Fruit fly (Drosophila melanogaster) whole organism: ENCODE measurements around the gene CG11263.

ENCODE experiments used
- CG8478 ChIP-seq: fragments of >200 bp; optimal IDR thresholded peaks from 2 replicates; lab custom pipeline; 2018; ENCODE audit warnings: inconsistent platforms
- Dll ChIP-seq: fragments of >200 bp; optimal IDR thresholded peaks from 2 replicates; lab custom pipeline; 2017
- EcR ChIP-seq, 2 experiments: fragments of >200 bp; optimal IDR thresholded peaks; 2 replicates each; lab custom pipeline; 2017; ENCODE audit warnings: missing biosample characterization in 2 of 2, missing genetic modification characterization in 2 of 2, missing genetic modification reagents in 2 of 2
- pan ChIP-seq: fragments of >200 bp; optimal IDR thresholded peaks from 2 replicates; lab custom pipeline; 2017
- psq ChIP-seq: fragments of >200 bp; optimal IDR thresholded peaks from 2 replicates; lab custom pipeline; 2017
- usp ChIP-seq: fragments of >200 bp; optimal IDR thresholded peaks from 2 replicates; lab custom pipeline; 2017; ENCODE audit warnings: missing biosample characterization, missing genetic modification characterization, mixed read lengths

- TF ChIP-seq EcR (GFP tag; optimal IDR thresholded peaks at IDR 0.05; lab: Kevin White, UChicago) (no peak), Dll (no peak), CG8478 (lab: Kevin White, UChicago) (no peak), usp (GFP tag; lab: Kevin White, UChicago) (no peak), pan (lab: Kevin White, UChicago) (no peak), psq (no peak)
These were observed 8.7 kb downstream of the CG11263 start, which contains the start of gene MICAL-like for dm6 chr3L:13015195-13015822.
